Worm (Caenorhabditis elegans): ENCODE measurements around the gene cdc-25.2.

Gene cdc-25.2

ce11 chrV:1618760-1619159 lies 51.9 kb downstream of the cdc-25.2 start, which contains the start of gene nhr-179:
TSS of gene nhr-179 (minus strand) at chrV:1618860.
- TF ChIP-seq aly-2 (tag; optimal IDR thresholded peaks at IDR 0.05) (no peak), mdl-1 (tag; optimal IDR thresholded peaks at IDR 0.05) (no peak), arid-1 (GFP tag; conservative IDR thresholded peaks at IDR 0.05) (no peak)

ce11 chrV:1620537-1620936 lies 53.7 kb downstream of the cdc-25.2 start:
- TF ChIP-seq ztf-11 (tag; optimal IDR thresholded peaks at IDR 0.05) (no peak), dmd-6 (GFP tag; IDR thresholded peaks at IDR 0.05) (peak; percentile 15; the same call in 1 of the 2 replicates), ceh-82 (tag; optimal IDR thresholded peaks at IDR 0.05) (no peak), dve-1 (tag; optimal IDR thresholded peaks at IDR 0.05; ENCODE audit: insufficient read depth) (peak; percentile 20), zip-2 (tag; optimal IDR thresholded peaks at IDR 0.05) (no peak), lin-39 (tag; optimal IDR thresholded peaks at IDR 0.05) (no peak), vab-7 (GFP tag; IDR thresholded peaks at IDR 0.05) (no peak), nhr-76 (tag; optimal IDR thresholded peaks at IDR 0.05) (no peak)

- no peak for TF ChIP-seq lin-29 (GFP tag; IDR thresholded peaks at IDR 0.05)
- TF ChIP-seq ama-1 (optimal IDR thresholded peaks at IDR 0.05): no peak
- no peak for TF ChIP-seq ceh-82 (tag; optimal IDR thresholded peaks at IDR 0.05)
- TF ChIP-seq hmg-1.1 (GFP tag; IDR thresholded peaks at IDR 0.05): no peak
- TF ChIP-seq ZK337.2 (GFP tag; IDR thresholded peaks at IDR 0.05): no peak
- TF ChIP-seq hlh-30 (tag; optimal IDR thresholded peaks at IDR 0.05; ENCODE audit: insufficient read depth): peak; percentile 48
- no peak for TF ChIP-seq vab-7 (GFP tag; IDR thresholded peaks at IDR 0.05)
- TF ChIP-seq jun-1 (tag; optimal IDR thresholded peaks at IDR 0.05): no peak
- no peak for TF ChIP-seq zfp-2 (tag; optimal IDR thresholded peaks at IDR 0.05)
- no peak for TF ChIP-seq R02D3.7 (tag; optimal IDR thresholded peaks at IDR 0.05)
- TF ChIP-seq gei-8 (GFP tag; optimal IDR thresholded peaks at IDR 0.05): no peak
- TF ChIP-seq Y5F2A.4 (GFP tag; optimal IDR thresholded peaks at IDR 0.05): no peak
- no peak for TF ChIP-seq daf-8 (GFP tag; IDR thresholded peaks at IDR 0.05)
- no peak for TF ChIP-seq mdl-1 (tag; optimal IDR thresholded peaks at IDR 0.05)
- no peak for TF ChIP-seq arid-1 (GFP tag; conservative IDR thresholded peaks at IDR 0.05)
- no peak for TF ChIP-seq spr-1 (tag; optimal IDR thresholded peaks at IDR 0.05)
- TF ChIP-seq rbr-2 (tag; optimal IDR thresholded peaks at IDR 0.05): no peak
- TF ChIP-seq ces-1 (GFP tag; optimal IDR thresholded peaks at IDR 0.05): no peak
- TF ChIP-seq snpc-1.2 (GFP tag; IDR thresholded peaks at IDR 0.05): no peak
- TF ChIP-seq tag-97 (GFP tag; IDR thresholded peaks at IDR 0.05): no peak
- TF ChIP-seq nhr-42 (GFP tag; IDR thresholded peaks at IDR 0.05): no peak
- TF ChIP-seq php-3 (GFP tag; IDR thresholded peaks at IDR 0.05): no peak
- TF ChIP-seq snpc-4 (tag; optimal IDR thresholded peaks at IDR 0.05): no peak
- TF ChIP-seq duxl-1 (tag; optimal IDR thresholded peaks at IDR 0.05; ENCODE audit: poor library complexity): no peak
- TF ChIP-seq lin-13 (GFP tag; optimal IDR thresholded peaks at IDR 0.05): no peak
- no peak for TF ChIP-seq nhr-111 (GFP tag; optimal IDR thresholded peaks at IDR 0.05)
- TF ChIP-seq egl-27 (tag; optimal IDR thresholded peaks at IDR 0.05): no peak
- TF ChIP-seq cey-2 (tag; optimal IDR thresholded peaks at IDR 0.05; ENCODE audit: borderline replicate concordance, insufficient read depth): no peak
- peak; percentile 25 for TF ChIP-seq nhr-77 (tag; optimal IDR thresholded peaks at IDR 0.05)
- no peak for TF ChIP-seq daf-16 (GFP tag; optimal IDR thresholded peaks at IDR 0.05)
- TF ChIP-seq daf-16 (tag; optimal IDR thresholded peaks at IDR 0.05): peak; percentile 83
- TF ChIP-seq Y48G9A.11 (GFP tag; IDR thresholded peaks at IDR 0.05): no peak
- peak; percentile 29 for TF ChIP-seq hlh-11 (tag; optimal IDR thresholded peaks at IDR 0.05)
- TF ChIP-seq lim-7 (GFP tag; IDR thresholded peaks at IDR 0.05): no peak
- TF ChIP-seq daf-12 (tag; optimal IDR thresholded peaks at IDR 0.05): no peak
These were observed 54.6 kb downstream of the cdc-25.2 start, which contains the start of gene nhr-117 for ce11 chrV:1621494-1621893. TSS of gene nhr-117 (minus strand) at chrV:1621520.
